Fruit fly (Drosophila melanogaster) whole organism, embryonic: ENCODE results near the gene CG31174.

Source experiments
- ATbp ChIP-seq: fragments of 200-800 bp; sonication (Bioruptor generic); optimal IDR thresholded peaks from 2 replicates; lab custom pipeline; 2017; ENCODE audit warnings: missing biosample characterization, mild to moderate bottlenecking, missing genetic modification characterization, missing genetic modification reagents
- Aef1 ChIP-seq: fragments of 200-800 bp; sonication (Bioruptor generic); IDR thresholded peaks from 3 replicates; pipeline ENCODE4 v1.3.6; 2022; ENCODE audit warnings: missing biosample characterization, missing genetic modification characterization
- BEAF-32 ChIP-seq: fragments of 200-800 bp; sonication (Bioruptor generic); optimal IDR thresholded peaks from 3 replicates; lab custom pipeline; 2017; ENCODE audit warnings: missing biosample characterization, missing genetic modification characterization, mild to moderate bottlenecking, moderate library complexity, missing genetic modification reagents
- CG10267 ChIP-seq: fragments of 200-800 bp; sonication (Bioruptor generic); optimal IDR thresholded peaks from 2 replicates; lab custom pipeline; 2018; ENCODE audit warnings: missing biosample characterization, mild to moderate bottlenecking, missing genetic modification characterization, moderate library complexity
- CG13424 ChIP-seq: fragments of 200-800 bp; sonication (Bioruptor generic); optimal IDR thresholded peaks from 2 replicates; lab custom pipeline; 2019; ENCODE audit warnings: missing biosample characterization, mild to moderate bottlenecking, missing genetic modification characterization, moderate library complexity
- CG14710 ChIP-seq: fragments of 200-800 bp; sonication (Bioruptor generic); optimal IDR thresholded peaks from 3 replicates; lab custom pipeline; 2019; ENCODE audit warnings: missing biosample characterization, mild to moderate bottlenecking, missing genetic modification characterization, moderate library complexity
- CG1529 ChIP-seq: fragments of 200-800 bp; sonication (Bioruptor generic); optimal IDR thresholded peaks from 3 replicates; lab custom pipeline; 2018; ENCODE audit warnings: missing biosample characterization, missing genetic modification characterization
- CG15601 ChIP-seq: fragments of 200-800 bp; sonication (Bioruptor generic); optimal IDR thresholded peaks from 3 replicates; lab custom pipeline; 2019; ENCODE audit warnings: missing biosample characterization, mild to moderate bottlenecking, missing genetic modification characterization, moderate library complexity
- CG16779 ChIP-seq: fragments of 200-800 bp; sonication (Bioruptor generic); IDR thresholded peaks from 2 replicates; pipeline ENCODE4 v1.3.6; 2022; ENCODE audit warnings: missing biosample characterization, missing genetic modification characterization
- CG17568 ChIP-seq: fragments of 200-800 bp; sonication (Bioruptor generic); optimal IDR thresholded peaks from 2 replicates; lab custom pipeline; 2018; ENCODE audit warnings: missing biosample characterization, mild to moderate bottlenecking, missing genetic modification characterization, moderate library complexity
- CG18599 ChIP-seq: fragments of 200-800 bp; sonication (Bioruptor generic); optimal IDR thresholded peaks from 3 replicates; lab custom pipeline; 2017; ENCODE audit warnings: missing biosample characterization, missing genetic modification characterization, mild to moderate bottlenecking, moderate library complexity, missing genetic modification reagents
- CG2120 ChIP-seq: fragments of 200-800 bp; sonication (Bioruptor generic); optimal IDR thresholded peaks from 3 replicates; lab custom pipeline; 2016; ENCODE audit warnings: missing biosample characterization, missing genetic modification characterization
- CG31441 ChIP-seq: fragments of 200-800 bp; sonication (Bioruptor generic); IDR thresholded peaks from 2 replicates; pipeline ENCODE4 v1.3.6; 2022; ENCODE audit warnings: missing biosample characterization, missing genetic modification characterization
- CG3407 ChIP-seq: fragments of 200-800 bp; sonication (Bioruptor generic); optimal IDR thresholded peaks from 2 replicates; lab custom pipeline; 2018; ENCODE audit warnings: missing biosample characterization, mild to moderate bottlenecking, missing genetic modification characterization
- CG4404 ChIP-seq: fragments of 200-800 bp; sonication (Bioruptor generic); IDR thresholded peaks from 2 replicates; pipeline ENCODE4 v1.3.6; 2022; ENCODE audit warnings: missing biosample characterization, missing genetic modification characterization
- CG4424 ChIP-seq: fragments of 200-800 bp; sonication (Bioruptor generic); optimal IDR thresholded peaks from 3 replicates; lab custom pipeline; 2016; ENCODE audit warnings: missing biosample characterization, missing genetic modification characterization
- CG6654 ChIP-seq: fragments of 200-800 bp; sonication (Bioruptor generic); optimal IDR thresholded peaks from 2 replicates; lab custom pipeline; 2017; ENCODE audit warnings: missing biosample characterization, mild to moderate bottlenecking, missing genetic modification characterization
- CG7271 ChIP-seq: fragments of 200-800 bp; sonication (Bioruptor generic); optimal IDR thresholded peaks from 2 replicates; lab custom pipeline; 2018; ENCODE audit warnings: missing biosample characterization, mild to moderate bottlenecking, missing genetic modification characterization, moderate library complexity
- CG7786 ChIP-seq: fragments of 200-800 bp; sonication (Bioruptor generic); optimal IDR thresholded peaks from 2 replicates; lab custom pipeline; 2016; ENCODE audit warnings: missing biosample characterization, missing genetic modification characterization
- CG7928 ChIP-seq: fragments of 200-800 bp; sonication (Bioruptor generic); optimal IDR thresholded peaks from 2 replicates; lab custom pipeline; 2017; ENCODE audit warnings: missing biosample characterization, mild to moderate bottlenecking, missing genetic modification characterization
- CG8281 ChIP-seq: fragments of 200-800 bp; sonication (Bioruptor generic); optimal IDR thresholded peaks from 2 replicates; lab custom pipeline; 2018; ENCODE audit warnings: missing biosample characterization, mild to moderate bottlenecking, missing genetic modification characterization, moderate library complexity
- CG8924 ChIP-seq: fragments of 200-800 bp; optimal IDR thresholded peaks from 3 replicates; lab custom pipeline; 2019; ENCODE audit warnings: missing biosample characterization, mild to moderate bottlenecking, missing genetic modification characterization, moderate library complexity
- Chrac-16 ChIP-seq: fragments of 200-800 bp; sonication (Bioruptor generic); optimal IDR thresholded peaks from 3 replicates; lab custom pipeline; 2016; ENCODE audit warnings: missing biosample characterization, missing genetic modification characterization
- D19B ChIP-seq: fragments of 200-800 bp; sonication (Bioruptor generic); optimal IDR thresholded peaks from 2 replicates; lab custom pipeline; 2017; ENCODE audit warnings: missing biosample characterization, mild to moderate bottlenecking, missing genetic modification characterization
- Dp ChIP-seq: fragments of 200-800 bp; sonication (Bioruptor generic); optimal IDR thresholded peaks from 2 replicates; lab custom pipeline; 2018; ENCODE audit warnings: missing biosample characterization, mild to moderate bottlenecking, missing genetic modification characterization, moderate library complexity
- Eip74EF ChIP-seq, 2 experiments: fragments of 200-800 bp in 1 of 2; fragments of >200 bp in 1 of 2; sonication (Bioruptor generic) in 1 of 2; optimal IDR thresholded peaks; 2 replicates each; lab custom pipeline; 2017 to 2019; ENCODE audit warnings: missing biosample characterization in 2 of 2, missing genetic modification characterization in 2 of 2, mild to moderate bottlenecking in 1 of 2, moderate library complexity in 1 of 2
- MBD-R2 ChIP-seq: fragments of 200-800 bp; sonication (Bioruptor generic); IDR thresholded peaks from 2 replicates; pipeline ENCODE4 v1.3.6; 2022; ENCODE audit warnings: missing biosample characterization, missing genetic modification characterization
- NK7.1 ChIP-seq: fragments of 200-800 bp; sonication (Bioruptor generic); optimal IDR thresholded peaks from 3 replicates; lab custom pipeline; 2016; ENCODE audit warnings: missing biosample characterization, missing genetic modification characterization
- Neu2 ChIP-seq: fragments of 200-800 bp; sonication (Bioruptor generic); optimal IDR thresholded peaks from 3 replicates; lab custom pipeline; 2016; ENCODE audit warnings: missing biosample characterization, missing genetic modification characterization, borderline replicate concordance
- NfI ChIP-seq: fragments of 200-800 bp; sonication (Bioruptor generic); optimal IDR thresholded peaks from 3 replicates; lab custom pipeline; 2018; ENCODE audit warnings: missing biosample characterization, mild to moderate bottlenecking, missing genetic modification characterization, moderate library complexity
- PHDP ChIP-seq: fragments of 200-800 bp; sonication (Bioruptor generic); optimal IDR thresholded peaks from 3 replicates; lab custom pipeline; 2018; ENCODE audit warnings: missing biosample characterization, mild to moderate bottlenecking, missing genetic modification characterization, moderate library complexity
- Vsx1 ChIP-seq: fragments of 200-800 bp; sonication (Bioruptor generic); optimal IDR thresholded peaks from 2 replicates; lab custom pipeline; 2017; ENCODE audit warnings: missing biosample characterization, mild to moderate bottlenecking, missing genetic modification characterization, missing genetic modification reagents
- cato ChIP-seq: fragments of 200-800 bp; sonication (Bioruptor generic); optimal IDR thresholded peaks from 2 replicates; lab custom pipeline; 2016; ENCODE audit warnings: missing biosample characterization, missing genetic modification characterization, borderline replicate concordance
- ewg ChIP-seq: fragments of 200-800 bp; sonication (Bioruptor generic); optimal IDR thresholded peaks from 3 replicates; lab custom pipeline; 2017; ENCODE audit warnings: mild to moderate bottlenecking, missing biosample characterization, missing genetic modification reagents, missing genetic modification characterization
- ftz-f1 ChIP-seq: fragments of 200-800 bp; sonication (Bioruptor generic); optimal IDR thresholded peaks from 2 replicates; lab custom pipeline; 2016; ENCODE audit warnings: missing biosample characterization, missing genetic modification characterization
- fu2 ChIP-seq: fragments of 200-800 bp; sonication (Bioruptor generic); optimal IDR thresholded peaks from 2 replicates; lab custom pipeline; 2016; ENCODE audit warnings: missing biosample characterization, missing genetic modification characterization
- inv ChIP-seq: fragments of 200-800 bp; sonication (Bioruptor generic); IDR thresholded peaks from 2 replicates; pipeline ENCODE4 v1.3.6; 2022; ENCODE audit warnings: missing biosample characterization, missing genetic modification characterization; ENCODE audit not compliant: partially characterized antibody
- nerfin-2 ChIP-seq: fragments of 200-800 bp; sonication (Bioruptor generic); IDR thresholded peaks from 2 replicates; pipeline ENCODE4 v1.3.6; 2022; ENCODE audit warnings: missing biosample characterization, missing genetic modification characterization; ENCODE audit not compliant: partially characterized antibody
- otp ChIP-seq: fragments of 200-800 bp; sonication (Bioruptor generic); IDR thresholded peaks from 3 replicates; pipeline ENCODE4, ENCODE4 v1.3.6; 2022; ENCODE audit warnings: missing biosample characterization, missing genetic modification characterization
- phol ChIP-seq: fragments of 200-800 bp; sonication (Bioruptor generic); optimal IDR thresholded peaks from 3 replicates; lab custom pipeline; 2018; ENCODE audit warnings: missing biosample characterization, mild to moderate bottlenecking, missing genetic modification characterization, moderate library complexity
- pum ChIP-seq: fragments of 200-800 bp; sonication (Bioruptor generic); optimal IDR thresholded peaks from 2 replicates; lab custom pipeline; 2016; ENCODE audit warnings: missing biosample characterization, missing genetic modification characterization
- repo ChIP-seq: fragments of 200-800 bp; sonication (Bioruptor generic); optimal IDR thresholded peaks from 2 replicates; lab custom pipeline; 2016; ENCODE audit warnings: missing biosample characterization, missing genetic modification characterization
- sc ChIP-seq, 3 experiments: fragments of >200 bp in 2 of 3; fragments of 200-800 bp in 1 of 3; sonication (Bioruptor generic) in 1 of 3; optimal IDR thresholded peaks; 2 replicates in 2 of 3; 3 replicates in 1 of 3; lab custom pipeline; 2017; ENCODE audit warnings: mild to moderate bottlenecking in 1 of 3, missing biosample characterization in 1 of 3, missing genetic modification characterization in 1 of 3, missing genetic modification reagents in 1 of 3
- seq ChIP-seq: fragments of 200-800 bp; sonication (Bioruptor generic); IDR thresholded peaks from 2 replicates; pipeline ENCODE4 v1.3.6; 2022; ENCODE audit warnings: missing biosample characterization, missing genetic modification characterization
- slbo ChIP-seq: fragments of 200-800 bp; sonication (Bioruptor generic); IDR thresholded peaks from 2 replicates; pipeline ENCODE4 v1.3.6; 2022; ENCODE audit warnings: missing biosample characterization, missing genetic modification characterization
- trh ChIP-seq: fragments of 200-800 bp; sonication (Bioruptor generic); optimal IDR thresholded peaks from 2 replicates; lab custom pipeline; 2016; ENCODE audit warnings: missing biosample characterization, missing genetic modification characterization
- usp ChIP-seq: fragments of >200 bp; optimal IDR thresholded peaks from 2 replicates; lab custom pipeline; 2017; ENCODE audit warnings: missing biosample characterization, missing genetic modification characterization
- zen2 ChIP-seq: fragments of 200-800 bp; sonication (Bioruptor generic); IDR thresholded peaks from 3 replicates; pipeline ENCODE4 v1.3.6; 2022; ENCODE audit warnings: missing biosample characterization, missing genetic modification characterization; ENCODE audit not compliant: partially characterized antibody
- zfh1 ChIP-seq: fragments of 200-800 bp; sonication (Bioruptor generic); IDR thresholded peaks from 3 replicates; pipeline ENCODE4 v1.3.6; 2022; ENCODE audit warnings: missing biosample characterization, missing genetic modification characterization

The CG31174 gene

dm6 chr3R:21848987-21849442, 20.3 kb downstream of the CG31174 start (continued):
- peak; percentile 42 for TF ChIP-seq CG7786 (GFP tag; lab: Kevin White, UChicago)
- TF ChIP-seq BEAF-32 (GFP tag; lab: Kevin White, UChicago): no peak
- no peak for TF ChIP-seq Aef1 (GFP tag; lab: Robert Waterston, UW)
- peak; percentile 77 for TF ChIP-seq CG10267
- no peak for TF ChIP-seq MBD-R2
- TF ChIP-seq pum: peak; percentile 63
- TF ChIP-seq sc (optimal IDR thresholded peaks at IDR 0.05; lab: Kevin White, UChicago): no peak
- TF ChIP-seq sc (GFP tag; optimal IDR thresholded peaks at IDR 0.05; lab: Kevin White, UChicago): peak; percentile 53
- TF ChIP-seq inv: no peak
- peak; percentile 51 for TF ChIP-seq CG7271 (tag; lab: Kevin White, UChicago)
- TF ChIP-seq cato (GFP tag; lab: Kevin White, UChicago): peak; percentile 24
- peak; percentile 69 for TF ChIP-seq zfh1 (GFP tag; lab: Robert Waterston, UW)
- no peak for TF ChIP-seq Neu2 (GFP tag; lab: Kevin White, UChicago)
- TF ChIP-seq phol (tag; lab: Kevin White, UChicago): peak; percentile 84
- peak in 1 of 2 experiments; percentile 78 for TF ChIP-seq Eip74EF (GFP tag; optimal IDR thresholded peaks at IDR 0.05; lab: Kevin White, UChicago)
- TF ChIP-seq Chrac-16 (GFP tag; lab: Kevin White, UChicago): peak; percentile 54
- peak; percentile 8 for TF ChIP-seq D19B (GFP tag; lab: Kevin White, UChicago)
- peak; percentile 85 for TF ChIP-seq CG14710
- TF ChIP-seq CG8281: peak; percentile 40
- peak; percentile 57 for TF ChIP-seq ATbp (GFP tag; lab: Kevin White, UChicago)
- no peak for TF ChIP-seq fu2 (GFP tag; lab: Kevin White, UChicago)
- TF ChIP-seq otp (GFP tag; lab: Robert Waterston, UW): no peak
- peak; percentile 51 for TF ChIP-seq CG6654
- peak; percentile 43 for TF ChIP-seq NfI (GFP tag; lab: Kevin White, UChicago)
- TF ChIP-seq repo (GFP tag; lab: Kevin White, UChicago): peak; percentile 1
- TF ChIP-seq CG13424 (tag; lab: Kevin White, UChicago): peak; percentile 75
- TF ChIP-seq CG4404 (GFP tag; lab: Robert Waterston, UW): peak; percentile 53
- TF ChIP-seq slbo (GFP tag; lab: Robert Waterston, UW): peak; percentile 37
- peak; percentile 69 for TF ChIP-seq CG1529 (GFP tag; lab: Kevin White, UChicago)
- TF ChIP-seq ftz-f1: no peak
- TF ChIP-seq CG3407 (GFP tag; lab: Kevin White, UChicago): peak; percentile 46
- no peak for TF ChIP-seq CG7928
- peak; percentile 44 for TF ChIP-seq CG2120 (GFP tag; lab: Kevin White, UChicago)
- TF ChIP-seq Dp (GFP tag; lab: Kevin White, UChicago): no peak
- TF ChIP-seq CG15601 (tag; lab: Kevin White, UChicago): peak; percentile 56
- peak; percentile 76 for TF ChIP-seq CG4424 (GFP tag; lab: Kevin White, UChicago)
- peak; percentile 56 for TF ChIP-seq CG18599 (GFP tag; lab: Kevin White, UChicago)
- TF ChIP-seq PHDP: peak; percentile 56
- TF ChIP-seq seq (GFP tag; lab: Robert Waterston, UW): 0 out of 2 replicates have a peak, but pooled peaks have one; percentile 38
- TF ChIP-seq ewg: peak; percentile 42
- TF ChIP-seq NK7.1: peak; percentile 29
- TF ChIP-seq Vsx1 (GFP tag; lab: Kevin White, UChicago): peak; percentile 50
- peak; percentile 84 for TF ChIP-seq CG8924 (tag; lab: Kevin White, UChicago)
- TF ChIP-seq usp: no peak
- no peak for TF ChIP-seq CG16779 (GFP tag; lab: Robert Waterston, UW)
- peak; percentile 81 for TF ChIP-seq CG31441 (GFP tag; lab: Robert Waterston, UW)
- no peak for TF ChIP-seq trh (GFP tag; lab: Kevin White, UChicago)
- TF ChIP-seq zen2 (GFP tag; lab: Robert Waterston, UW): no peak
- no peak for TF ChIP-seq nerfin-2 (GFP tag; lab: Robert Waterston, UW)
- peak; percentile 26 for TF ChIP-seq CG17568 (GFP tag; lab: Kevin White, UChicago)
